Worm (Caenorhabditis elegans): Measurements from ENCODE around the gene ufm-1.

- TF ChIP-seq ref-1 (GFP tag; conservative IDR thresholded peaks at IDR 0.05) (no peak), cog-1 (tag; optimal IDR thresholded peaks at IDR 0.05) (no peak), klf-2 (GFP tag; conservative IDR thresholded peaks at IDR 0.05) (no peak), ztf-29 (GFP tag; IDR thresholded peaks at IDR 0.05) (no peak), flt-1 (GFP tag; IDR thresholded peaks at IDR 0.05) (no peak), ztf-23 (GFP tag; IDR thresholded peaks at IDR 0.05) (no peak), med-1 (GFP tag; optimal IDR thresholded peaks at IDR 0.05; ENCODE audit: insufficient read depth) (no peak), tab-1 (GFP tag; IDR thresholded peaks at IDR 0.05) (no peak)
Observed at ce11 chrIII:7860885-7861284, 2.1 kb downstream of the ufm-1 start, which contains the start of gene cuc-1.

All from whole organism, midembryonic.